Worm (Caenorhabditis elegans): ENCODE measurements around the gene ndab-2.
A peak's percentile ranks its signal among the peaks of the same experiment; 100 is the strongest.

The ndab-2 gene

ce11 chrIII:7179538-7180301 lies 832 bp upstream of the ndab-2 start, which contains the start of the genes rps-14 and rpl-36:
TSS of gene rps-14 (minus strand) at chrIII:7179588.
TSS of gene rpl-36 (plus strand) at chrIII:7180251.
- TF ChIP-seq nhr-237 (tag; optimal IDR thresholded peaks at IDR 0.05) (peak; percentile 74), aly-2 (tag; optimal IDR thresholded peaks at IDR 0.05) (peak; percentile 47), grh-1 (GFP tag; IDR thresholded peaks at IDR 0.05) (peak; percentile 70), zip-4 (GFP tag; optimal IDR thresholded peaks at IDR 0.05) (peak; percentile 66), unc-130 (tag; optimal IDR thresholded peaks at IDR 0.05) (peak; percentile 96), ceh-90 (tag; optimal IDR thresholded peaks at IDR 0.05) (peak; percentile 34), skn-1 (tag; optimal IDR thresholded peaks at IDR 0.05) (peak; percentile 94), tlp-1 (tag; optimal IDR thresholded peaks at IDR 0.05) (no peak), nhr-85 (tag) (peak; percentile 94), egl-13 (tag; optimal IDR thresholded peaks at IDR 0.05) (peak; percentile 71), pag-3 (tag; optimal IDR thresholded peaks at IDR 0.05; ENCODE audit: borderline replicate concordance, insufficient read depth) (no peak), hpl-2 (GFP tag; optimal IDR thresholded peaks at IDR 0.05) (peak; percentile 78), mab-9 (GFP tag; IDR thresholded peaks at IDR 0.05) (peak; percentile 59), unc-30 (tag; optimal IDR thresholded peaks at IDR 0.05) (no peak), snu-23 (GFP tag; optimal IDR thresholded peaks at IDR 0.05) (peak; percentile 95), mef-2 (tag; optimal IDR thresholded peaks at IDR 0.05) (peak; percentile 27), blmp-1 (tag; optimal IDR thresholded peaks at IDR 0.05) (peak; percentile 93), fos-1 (tag; optimal IDR thresholded peaks at IDR 0.05) (peak; percentile 84), jun-1 (tag; optimal IDR thresholded peaks at IDR 0.05) (peak; percentile 86), nhr-71 (tag; optimal IDR thresholded peaks at IDR 0.05) (peak; percentile 93), sox-4 (tag; optimal IDR thresholded peaks at IDR 0.05) (peak; percentile 59), ces-1 (GFP tag; optimal IDR thresholded peaks at IDR 0.05) (no peak), nhr-11 (tag; optimal IDR thresholded peaks at IDR 0.05) (peak; percentile 30), irx-1 (tag; optimal IDR thresholded peaks at IDR 0.05) (peak; percentile 83), lin-13 (GFP tag; optimal IDR thresholded peaks at IDR 0.05) (peak; percentile 87), vab-15 (tag; optimal IDR thresholded peaks at IDR 0.05) (peak; percentile 5), swsn-7 (tag; optimal IDR thresholded peaks at IDR 0.05) (peak; percentile 92), unc-98 (GFP tag; IDR thresholded peaks at IDR 0.05) (no peak), nhr-76 (tag; optimal IDR thresholded peaks at IDR 0.05) (no peak), dpl-1 (GFP tag; optimal IDR thresholded peaks at IDR 0.05) (peak; percentile 83 to 86 (median 86)), nhr-90 (tag; optimal IDR thresholded peaks at IDR 0.05; ENCODE audit: poor library complexity) (peak; percentile 92), lsy-2 (tag; optimal IDR thresholded peaks at IDR 0.05) (peak; percentile 95 to 96), F16B12.6 (tag; optimal IDR thresholded peaks at IDR 0.05) (peak; percentile 69), isw-1 (GFP tag; IDR thresholded peaks at IDR 0.05) (peak; percentile 94), sptf-1 (tag; optimal IDR thresholded peaks at IDR 0.05) (no peak), unc-62 (GFP tag; optimal IDR thresholded peaks at IDR 0.05) (no peak), hlh-4 (tag; optimal IDR thresholded peaks at IDR 0.05) (no peak), C04F5.9 (tag; optimal IDR thresholded peaks at IDR 0.05) (peak; percentile 78), nhr-12 (tag; optimal IDR thresholded peaks at IDR 0.05) (no peak), ama-1 (optimal IDR thresholded peaks at IDR 0.05) (peak; percentile 30), fkh-10 (GFP tag; optimal IDR thresholded peaks at IDR 0.05) (peak; percentile 66), nhr-28 (tag; optimal IDR thresholded peaks at IDR 0.05) (no peak), lin-15B (tag; optimal IDR thresholded peaks at IDR 0.05) (peak; percentile 90), ets-5 (GFP tag; IDR thresholded peaks at IDR 0.05) (no peak), ztf-11 (tag; optimal IDR thresholded peaks at IDR 0.05) (peak in 1 of 2 experiments; percentile 75), nhr-77 (tag; optimal IDR thresholded peaks at IDR 0.05) (peak; percentile 90), dsc-1 (tag; optimal IDR thresholded peaks at IDR 0.05) (peak; percentile 89), snpc-4 (tag; optimal IDR thresholded peaks at IDR 0.05) (peak; percentile 82), egl-27 (tag; optimal IDR thresholded peaks at IDR 0.05) (peak in 1 of 2 experiments; percentile 59), elt-2 (tag; optimal IDR thresholded peaks at IDR 0.05) (peak; percentile 44), zag-1 (tag; optimal IDR thresholded peaks at IDR 0.05) (peak; percentile 51), tbx-2 (tag; optimal IDR thresholded peaks at IDR 0.05) (peak; percentile 87), fkh-8 (tag; optimal IDR thresholded peaks at IDR 0.05) (peak; percentile 88)

Data from whole organism, L1 larva.